Fruit fly (Drosophila melanogaster) whole organism, prepupa: ENCODE results near the gene CG32651.

Experiments
- Blimp-1 ChIP-seq: fragments of 200-800 bp; sonication (Bioruptor generic); optimal IDR thresholded peaks from 3 replicates; lab custom pipeline; 2017; ENCODE audit warnings: missing biosample characterization, missing genetic modification characterization, mild to moderate bottlenecking, moderate library complexity, missing genetic modification reagents
- CG10631 ChIP-seq: fragments of 200-800 bp; sonication (Bioruptor generic); optimal IDR thresholded peaks from 2 replicates; lab custom pipeline; 2016; ENCODE audit warnings: missing biosample characterization, missing genetic modification characterization
- CG10669 ChIP-seq: fragments of 200-800 bp; sonication (Bioruptor generic); optimal IDR thresholded peaks from 3 replicates; lab custom pipeline; 2018; ENCODE audit warnings: missing biosample characterization, mild to moderate bottlenecking, missing genetic modification characterization, moderate library complexity
- CG11902 ChIP-seq: fragments of 200-800 bp; sonication (Bioruptor generic); optimal IDR thresholded peaks from 3 replicates; lab custom pipeline; 2016; ENCODE audit warnings: missing biosample characterization, missing genetic modification characterization
- CG15336 ChIP-seq: fragments of 200-800 bp; sonication (Bioruptor generic); IDR thresholded peaks from 2 replicates; pipeline ENCODE4 v1.3.6; 2022; ENCODE audit warnings: missing biosample characterization, missing genetic modification characterization
- CG1621 ChIP-seq: fragments of 200-800 bp; sonication (Bioruptor generic); optimal IDR thresholded peaks from 3 replicates; lab custom pipeline; 2018; ENCODE audit warnings: missing biosample characterization, mild to moderate bottlenecking, missing genetic modification characterization
- CG16779 ChIP-seq: fragments of 200-800 bp; sonication (Bioruptor generic); optimal IDR thresholded peaks from 3 replicates; lab custom pipeline; 2017; ENCODE audit warnings: missing biosample characterization, mild to moderate bottlenecking, missing genetic modification characterization
- CG3032 ChIP-seq: fragments of 200-800 bp; optimal IDR thresholded peaks from 2 replicates; lab custom pipeline; 2019; ENCODE audit warnings: missing biosample characterization, mild to moderate bottlenecking, missing genetic modification characterization, moderate library complexity
- CG34406 ChIP-seq: fragments of 200-800 bp; sonication (Bioruptor generic); optimal IDR thresholded peaks from 3 replicates; lab custom pipeline; 2016; ENCODE audit warnings: missing biosample characterization, missing genetic modification characterization
- CG3919 ChIP-seq: fragments of 200-800 bp; sonication (Bioruptor generic); optimal IDR thresholded peaks from 3 replicates; lab custom pipeline; 2016; ENCODE audit warnings: missing biosample characterization, missing genetic modification characterization
- CG6163 ChIP-seq: fragments of 200-800 bp; sonication (Bioruptor generic); IDR thresholded peaks from 3 replicates; pipeline ENCODE4 v1.3.6; 2022; ENCODE audit warnings: missing biosample characterization, missing genetic modification characterization
- CG6792 ChIP-seq: fragments of 200-800 bp; sonication (Bioruptor generic); optimal IDR thresholded peaks from 3 replicates; lab custom pipeline; 2016; ENCODE audit warnings: missing biosample characterization, missing genetic modification characterization
- CG6808 ChIP-seq: fragments of 200-800 bp; sonication (Bioruptor generic); optimal IDR thresholded peaks from 3 replicates; lab custom pipeline; 2017; ENCODE audit warnings: missing biosample characterization, missing genetic modification characterization, mild to moderate bottlenecking, moderate library complexity, missing genetic modification reagents
- CG6854 ChIP-seq: fragments of 200-800 bp; sonication (Bioruptor generic); optimal IDR thresholded peaks from 2 replicates; lab custom pipeline; 2017; ENCODE audit warnings: missing biosample characterization, mild to moderate bottlenecking, missing genetic modification characterization
- CG7368 ChIP-seq: fragments of 200-800 bp; sonication (Bioruptor generic); optimal IDR thresholded peaks from 3 replicates; lab custom pipeline; 2016; ENCODE audit warnings: missing biosample characterization, missing genetic modification characterization
- CG8119 ChIP-seq: fragments of 200-800 bp; sonication (Bioruptor generic); IDR thresholded peaks from 3 replicates; pipeline ENCODE4 v1.3.6; 2022; ENCODE audit warnings: missing biosample characterization, missing genetic modification characterization
- CG9139 ChIP-seq: fragments of 200-800 bp; sonication (Bioruptor generic); optimal IDR thresholded peaks from 3 replicates; lab custom pipeline; 2017; ENCODE audit warnings: missing biosample characterization, mild to moderate bottlenecking, missing genetic modification characterization
- Eip93F ChIP-seq: fragments of 200-800 bp; sonication (Bioruptor generic); optimal IDR thresholded peaks from 2 replicates; lab custom pipeline; 2016; ENCODE audit warnings: missing biosample characterization, mild to moderate bottlenecking, missing genetic modification characterization
- Ets21C ChIP-seq: fragments of 200-800 bp; sonication (Bioruptor generic); optimal IDR thresholded peaks from 3 replicates; lab custom pipeline; 2016; ENCODE audit warnings: missing biosample characterization, missing genetic modification characterization
- Ets96B ChIP-seq: fragments of 200-800 bp; optimal IDR thresholded peaks from 2 replicates; lab custom pipeline; 2019; ENCODE audit warnings: missing biosample characterization, mild to moderate bottlenecking, missing genetic modification characterization, moderate library complexity
- Gug ChIP-seq: fragments of 200-800 bp; sonication (Bioruptor generic); IDR thresholded peaks from 2 replicates; pipeline ENCODE4 v1.3.6; 2022; ENCODE audit warnings: missing biosample characterization, missing genetic modification characterization
- Hr38 ChIP-seq: sonication (Bioruptor generic); optimal IDR thresholded peaks from 2 replicates; lab custom pipeline; 2016; ENCODE audit warnings: missing biosample characterization, missing genetic modification characterization
- Hr39 ChIP-seq: fragments of 200-800 bp; sonication (Bioruptor generic); optimal IDR thresholded peaks from 2 replicates; lab custom pipeline; 2016; ENCODE audit warnings: missing biosample characterization, missing genetic modification characterization
- Lpt ChIP-seq: fragments of 200-800 bp; sonication (Bioruptor generic); optimal IDR thresholded peaks from 3 replicates; lab custom pipeline; 2016; ENCODE audit warnings: missing biosample characterization, missing genetic modification characterization
- Met ChIP-seq: fragments of 200-800 bp; sonication (Bioruptor generic); optimal IDR thresholded peaks from 3 replicates; lab custom pipeline; 2016; ENCODE audit warnings: missing biosample characterization, missing genetic modification characterization
- OdsH ChIP-seq: fragments of 200-800 bp; sonication (Bioruptor generic); optimal IDR thresholded peaks from 3 replicates; lab custom pipeline; 2016; ENCODE audit warnings: missing biosample characterization, missing genetic modification characterization
- Smox ChIP-seq: fragments of 200-800 bp; sonication (Bioruptor generic); optimal IDR thresholded peaks from 3 replicates; lab custom pipeline; 2016; ENCODE audit warnings: missing biosample characterization, missing genetic modification characterization
- Sox15 ChIP-seq: fragments of 200-800 bp; sonication (Bioruptor generic); optimal IDR thresholded peaks from 3 replicates; lab custom pipeline; 2016; ENCODE audit warnings: missing biosample characterization, missing genetic modification characterization
- achi ChIP-seq: fragments of 200-800 bp; sonication (Bioruptor generic); optimal IDR thresholded peaks from 3 replicates; lab custom pipeline; 2016; ENCODE audit warnings: missing biosample characterization, missing genetic modification characterization
- acj6 ChIP-seq: fragments of 200-800 bp; sonication (Bioruptor generic); optimal IDR thresholded peaks from 3 replicates; lab custom pipeline; 2016; ENCODE audit warnings: missing biosample characterization, missing genetic modification characterization
- cyc ChIP-seq: fragments of 200-800 bp; sonication (Bioruptor generic); optimal IDR thresholded peaks from 3 replicates; lab custom pipeline; 2016; ENCODE audit warnings: missing biosample characterization, missing genetic modification characterization
- dac ChIP-seq: fragments of 200-800 bp; sonication (Bioruptor generic); optimal IDR thresholded peaks from 2 replicates; lab custom pipeline; 2017; ENCODE audit warnings: missing biosample characterization, mild to moderate bottlenecking, missing genetic modification characterization
- dsx ChIP-seq: fragments of 200-800 bp; optimal IDR thresholded peaks from 3 replicates; lab custom pipeline; 2019; ENCODE audit warnings: missing biosample characterization, mild to moderate bottlenecking, missing genetic modification characterization, moderate library complexity; ENCODE audit not compliant: poor library complexity, severe bottlenecking
- eg ChIP-seq: fragments of 200-800 bp; sonication (Bioruptor generic); IDR thresholded peaks from 3 replicates; pipeline ENCODE4 v1.3.6; 2022; ENCODE audit warnings: missing biosample characterization, missing genetic modification characterization
- esn ChIP-seq: fragments of 200-800 bp; sonication (Bioruptor generic); optimal IDR thresholded peaks from 2 replicates; lab custom pipeline; 2016; ENCODE audit warnings: missing biosample characterization, mild to moderate bottlenecking, missing genetic modification characterization, moderate library complexity
- fd59A ChIP-seq: fragments of 200-800 bp; sonication (Bioruptor generic); optimal IDR thresholded peaks from 2 replicates; lab custom pipeline; 2017; ENCODE audit warnings: missing biosample characterization, mild to moderate bottlenecking, missing genetic modification characterization, missing genetic modification reagents
- lz ChIP-seq: fragments of 200-800 bp; sonication (Bioruptor generic); optimal IDR thresholded peaks from 3 replicates; lab custom pipeline; 2016; ENCODE audit warnings: missing biosample characterization, missing genetic modification characterization
- net ChIP-seq: fragments of 200-800 bp; sonication (Bioruptor generic); optimal IDR thresholded peaks from 3 replicates; lab custom pipeline; 2016; ENCODE audit warnings: missing biosample characterization, missing genetic modification characterization
- pdm3 ChIP-seq: fragments of 200-800 bp; sonication (Bioruptor generic); optimal IDR thresholded peaks from 3 replicates; lab custom pipeline; 2016; ENCODE audit warnings: missing biosample characterization, missing genetic modification characterization
- salr ChIP-seq, 2 experiments: fragments of 200-800 bp; sonication (Bioruptor generic); optimal IDR thresholded peaks; 3 replicates each; lab custom pipeline; 2016 to 2018; ENCODE audit warnings: missing biosample characterization in 2 of 2, missing genetic modification characterization in 2 of 2, mild to moderate bottlenecking in 1 of 2
- spab ChIP-seq: fragments of 200-800 bp; sonication (Bioruptor generic); optimal IDR thresholded peaks from 2 replicates; lab custom pipeline; 2017; ENCODE audit warnings: missing biosample characterization, mild to moderate bottlenecking, missing genetic modification characterization, missing genetic modification reagents
- ss ChIP-seq, 2 experiments: fragments of 200-800 bp; sonication (Bioruptor generic); optimal IDR thresholded peaks; 2 replicates in 1 of 2; 3 replicates in 1 of 2; lab custom pipeline; 2017 to 2018; ENCODE audit warnings: mild to moderate bottlenecking in 2 of 2, missing biosample characterization in 2 of 2, missing genetic modification characterization in 2 of 2, moderate library complexity in 1 of 2
- svp ChIP-seq: fragments of 200-800 bp; sonication (Bioruptor generic); peaks from one replicate; lab custom pipeline; 2016; ENCODE audit warnings: missing biosample characterization, missing genetic modification characterization
- topi ChIP-seq: fragments of 200-800 bp; sonication (Bioruptor generic); optimal IDR thresholded peaks from 3 replicates; lab custom pipeline; 2016; ENCODE audit warnings: missing biosample characterization, missing genetic modification characterization

CG32651 gene

DNA sequence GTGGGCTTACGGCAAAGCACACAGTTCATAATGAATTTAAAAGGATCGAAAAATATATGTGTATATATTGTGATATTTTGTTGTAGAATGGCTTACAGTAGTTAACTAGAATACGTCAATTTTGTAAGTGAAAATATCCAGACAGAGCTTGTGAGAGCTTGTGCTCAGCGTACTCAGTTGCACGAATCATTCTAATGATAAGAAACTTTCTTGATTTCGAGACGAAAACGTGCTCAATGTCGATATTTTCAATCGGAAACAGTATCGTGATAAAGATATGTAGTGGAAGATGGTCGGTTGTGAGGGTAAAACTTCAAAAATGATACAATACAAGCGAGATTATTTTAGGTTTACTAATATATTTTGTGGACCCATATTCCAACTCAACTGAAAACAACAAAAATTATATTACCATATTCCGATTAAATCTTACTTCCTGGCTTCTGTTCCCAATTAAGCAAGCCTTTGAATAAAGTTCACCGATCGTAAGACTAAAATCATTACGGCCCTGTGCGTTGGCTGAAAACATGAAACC lies at the start of gene CG32651, which contains the start of gene CG2574:
TSS of gene CG32651 (minus strand) at position 101 of the 535 bp plus-strand sequence.
TSS of gene CG2574 (plus strand) at position 485 of the 535 bp plus-strand sequence.
- no peak for TF ChIP-seq CG15336 (GFP tag; lab: Robert Waterston, UW)
- no peak for TF ChIP-seq CG9139
- TF ChIP-seq CG34406, result no peak
- TF ChIP-seq Met (GFP tag; lab: Kevin White, UChicago), result no peak
- TF ChIP-seq ss (GFP tag; optimal IDR thresholded peaks at IDR 0.05; lab: Kevin White, UChicago), result no peak
- TF ChIP-seq CG6854 (GFP tag; lab: Kevin White, UChicago), result no peak
- TF ChIP-seq Hr39, result no peak
- no peak for TF ChIP-seq Ets21C
- TF ChIP-seq fd59A (GFP tag; lab: Kevin White, UChicago), result no peak
- no peak for TF ChIP-seq salr (GFP tag; optimal IDR thresholded peaks at IDR 0.05; lab: Kevin White, UChicago)
- TF ChIP-seq Ets96B (tag; lab: Kevin White, UChicago), result no peak
- no peak for TF ChIP-seq topi
- TF ChIP-seq dsx, result no peak
- no peak for TF ChIP-seq CG11902 (GFP tag; lab: Kevin White, UChicago)

DNA sequence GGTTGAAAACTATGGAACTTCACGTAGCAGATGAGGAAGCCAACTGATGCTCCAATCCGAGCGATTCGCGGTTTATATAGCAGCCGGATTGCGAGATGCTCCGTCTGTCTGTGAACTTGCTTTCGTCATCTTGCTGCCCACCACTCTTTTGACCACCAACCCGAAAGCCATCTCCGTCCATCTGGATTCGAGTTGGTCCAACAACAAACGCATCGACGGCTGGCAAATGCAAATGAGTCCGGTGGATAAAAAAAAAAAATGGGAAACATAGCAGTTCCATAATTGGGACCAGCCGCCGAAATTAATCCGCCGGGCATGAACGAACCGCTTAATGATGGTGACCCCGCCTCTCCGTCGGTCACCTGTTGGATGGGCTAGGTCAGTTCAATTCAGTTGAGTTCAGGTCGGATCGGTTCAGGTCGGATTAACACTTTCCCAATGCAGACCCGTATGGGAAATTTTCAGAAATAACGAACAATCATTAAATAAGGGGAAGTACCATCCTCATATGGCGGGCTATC lies 49.5 kb upstream of the CG32651 start, which contains the start of gene CG15731:
TSS of gene CG15731 (minus strand) at position 51 of the 521 bp plus-strand sequence.
- no peak for TF ChIP-seq CG15336 (GFP tag; lab: Robert Waterston, UW)

dm6 chrX:12455891-12456290 lies 47.6 kb upstream of the CG32651 start:
- TF ChIP-seq Lpt, result no peak
- no peak for TF ChIP-seq acj6 (GFP tag; lab: Kevin White, UChicago)

DNA sequence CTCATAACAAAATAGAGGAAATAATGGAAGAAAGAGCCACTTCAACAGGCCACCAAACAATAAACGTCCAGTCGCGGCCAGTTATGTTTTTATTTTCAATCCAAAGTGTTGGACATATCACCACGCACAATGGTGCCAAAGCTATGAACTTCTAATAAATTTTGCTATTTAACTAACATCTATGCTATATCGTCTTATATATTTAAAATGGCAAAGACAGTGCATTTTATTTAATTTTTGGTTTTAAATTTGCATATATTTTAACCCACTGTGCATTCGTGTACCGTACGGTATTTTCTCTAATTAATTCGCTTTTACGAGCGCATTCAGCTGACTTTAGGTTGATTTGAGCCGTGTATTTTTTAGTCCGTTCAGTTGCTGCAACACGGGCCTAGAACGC lies 46.1 kb upstream of the CG32651 start, which contains the start of gene CG15927:
TSS of gene CG15927 (plus strand) at position 372 of the 400 bp plus-strand sequence.
- no peak for TF ChIP-seq dsx
- TF ChIP-seq dac (GFP tag; lab: Kevin White, UChicago), result no peak
- TF ChIP-seq Eip93F, result no peak
- TF ChIP-seq topi, result no peak
- peak; percentile 46; the same call in 2 of the 3 replicates for TF ChIP-seq eg (GFP tag; lab: Robert Waterston, UW)
- no peak for TF ChIP-seq CG7368
- peak; percentile 6 for TF ChIP-seq lz (GFP tag; lab: Kevin White, UChicago)
- TF ChIP-seq spab, result no peak
- no peak for TF ChIP-seq CG6792
- no peak for TF ChIP-seq CG16779 (tag; lab: Kevin White, UChicago)
- TF ChIP-seq pdm3 (GFP tag; lab: Kevin White, UChicago), result peak; percentile 13
- TF ChIP-seq CG6854 (GFP tag; lab: Kevin White, UChicago), result no peak
- peak; percentile 59; the same call in 2 of the 3 replicates for TF ChIP-seq CG8119
- TF ChIP-seq CG6808 (GFP tag; lab: Kevin White, UChicago), result no peak
- no peak for TF ChIP-seq CG6163 (GFP tag; lab: Robert Waterston, UW)
- TF ChIP-seq CG3032, result no peak
- no peak for TF ChIP-seq CG9139
- no peak for TF ChIP-seq CG3919 (GFP tag; lab: Kevin White, UChicago)
- no peak for TF ChIP-seq net (GFP tag; lab: Kevin White, UChicago)
- TF ChIP-seq Blimp-1 (GFP tag; lab: Kevin White, UChicago), result no peak
- no peak for TF ChIP-seq Gug (GFP tag; lab: Robert Waterston, UW)
- no peak for TF ChIP-seq cyc (GFP tag; lab: Kevin White, UChicago)
- TF ChIP-seq salr (GFP tag; optimal IDR thresholded peaks at IDR 0.05; lab: Kevin White, UChicago), result no peak
- TF ChIP-seq acj6 (GFP tag; lab: Kevin White, UChicago), result peak; percentile 19
- no peak for TF ChIP-seq CG10669 (GFP tag; lab: Kevin White, UChicago)
- TF ChIP-seq Sox15, result no peak
- TF ChIP-seq OdsH (GFP tag; lab: Kevin White, UChicago), result peak; percentile 16
- TF ChIP-seq svp (GFP tag; lab: Kevin White, UChicago), result no peak
- no peak for TF ChIP-seq Hr38 (GFP tag; lab: Kevin White, UChicago)
- TF ChIP-seq Lpt, result no peak
- TF ChIP-seq CG1621 (tag; lab: Kevin White, UChicago), result no peak
- TF ChIP-seq fd59A (GFP tag; lab: Kevin White, UChicago), result no peak
- TF ChIP-seq achi (GFP tag; lab: Kevin White, UChicago), result no peak
- peak; percentile 14 for TF ChIP-seq CG10631 (GFP tag; lab: Kevin White, UChicago)
- peak; percentile 13 for TF ChIP-seq Smox (GFP tag; lab: Kevin White, UChicago)
- no peak for TF ChIP-seq Ets21C
- TF ChIP-seq esn (GFP tag; lab: Kevin White, UChicago), result no peak
